Fruit fly (Drosophila melanogaster) whole organism, prepupa: ENCODE measurements around the gene CG6066.

Experiments used
- Blimp-1 ChIP-seq: fragments of 200-800 bp; sonication (Bioruptor generic); optimal IDR thresholded peaks from 3 replicates; lab custom pipeline; 2017; ENCODE audit warnings: missing biosample characterization, missing genetic modification characterization, mild to moderate bottlenecking, moderate library complexity, missing genetic modification reagents
- CG10631 ChIP-seq: fragments of 200-800 bp; sonication (Bioruptor generic); optimal IDR thresholded peaks from 2 replicates; lab custom pipeline; 2016; ENCODE audit warnings: missing biosample characterization, missing genetic modification characterization
- CG11762 ChIP-seq: fragments of 200-800 bp; sonication (Bioruptor generic); optimal IDR thresholded peaks from 3 replicates; lab custom pipeline; 2016; ENCODE audit warnings: missing biosample characterization, missing genetic modification characterization; ENCODE audit not compliant: insufficient read depth
- CG31627 ChIP-seq: fragments of 200-800 bp; sonication (Bioruptor generic); optimal IDR thresholded peaks from 3 replicates; lab custom pipeline; 2016; ENCODE audit warnings: missing biosample characterization, missing genetic modification characterization
- CG34406 ChIP-seq: fragments of 200-800 bp; sonication (Bioruptor generic); optimal IDR thresholded peaks from 3 replicates; lab custom pipeline; 2016; ENCODE audit warnings: missing biosample characterization, missing genetic modification characterization
- CG6808 ChIP-seq: fragments of 200-800 bp; sonication (Bioruptor generic); optimal IDR thresholded peaks from 3 replicates; lab custom pipeline; 2017; ENCODE audit warnings: missing biosample characterization, missing genetic modification characterization, mild to moderate bottlenecking, moderate library complexity, missing genetic modification reagents
- CG8319 ChIP-seq: fragments of 200-800 bp; sonication (Bioruptor generic); optimal IDR thresholded peaks from 3 replicates; lab custom pipeline; 2016; ENCODE audit warnings: missing biosample characterization, missing genetic modification characterization
- Gug ChIP-seq: fragments of 200-800 bp; sonication (Bioruptor generic); IDR thresholded peaks from 2 replicates; pipeline ENCODE4 v1.3.6; 2022; ENCODE audit warnings: missing biosample characterization, missing genetic modification characterization
- Hr39 ChIP-seq: fragments of 200-800 bp; sonication (Bioruptor generic); optimal IDR thresholded peaks from 2 replicates; lab custom pipeline; 2016; ENCODE audit warnings: missing biosample characterization, missing genetic modification characterization
- Hr4 ChIP-seq: fragments of 200-800 bp; sonication (Bioruptor generic); optimal IDR thresholded peaks from 3 replicates; lab custom pipeline; 2016; ENCODE audit warnings: missing biosample characterization, missing genetic modification characterization
- Sox14 ChIP-seq: fragments of 200-800 bp; sonication (Bioruptor generic); optimal IDR thresholded peaks from 3 replicates; lab custom pipeline; 2016; ENCODE audit warnings: missing biosample characterization, missing genetic modification characterization
- dsx ChIP-seq: fragments of 200-800 bp; optimal IDR thresholded peaks from 3 replicates; lab custom pipeline; 2019; ENCODE audit warnings: missing biosample characterization, mild to moderate bottlenecking, missing genetic modification characterization, moderate library complexity; ENCODE audit not compliant: poor library complexity, severe bottlenecking
- pdm3 ChIP-seq: fragments of 200-800 bp; sonication (Bioruptor generic); optimal IDR thresholded peaks from 3 replicates; lab custom pipeline; 2016; ENCODE audit warnings: missing biosample characterization, missing genetic modification characterization
- vri ChIP-seq: fragments of 200-800 bp; sonication (Bioruptor generic); optimal IDR thresholded peaks from 3 replicates; lab custom pipeline; 2016; ENCODE audit warnings: missing biosample characterization, mild to moderate bottlenecking, missing genetic modification characterization

DNA sequence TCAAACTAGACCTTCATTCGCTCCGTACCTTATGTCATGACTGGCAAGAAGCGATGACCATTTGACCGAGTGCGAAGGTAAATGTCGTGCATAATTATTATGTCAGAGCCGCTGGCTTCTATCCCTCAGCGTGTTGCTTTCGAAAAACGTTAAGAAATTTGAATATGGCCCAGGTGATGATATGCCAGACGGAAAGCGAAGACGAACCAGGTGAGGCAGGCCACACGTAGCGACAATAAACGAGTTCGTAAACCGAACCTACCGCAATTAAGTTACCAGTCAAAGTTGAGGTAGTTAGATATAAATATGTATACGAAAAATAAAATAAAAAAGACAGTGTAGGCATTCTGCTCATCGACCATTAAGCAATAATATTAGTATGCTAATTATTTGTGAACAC is 39.9 kb downstream of the CG6066 start:
- no peak for TF ChIP-seq dsx
- TF ChIP-seq CG10631, result no peak
- no peak for TF ChIP-seq CG6808 (GFP tag; lab: Kevin White, UChicago)
- TF ChIP-seq CG34406, result no peak
- TF ChIP-seq Gug (GFP tag; lab: Robert Waterston, UW), result no peak
- no peak for TF ChIP-seq CG31627 (GFP tag; lab: Kevin White, UChicago)
- TF ChIP-seq vri (GFP tag; lab: Kevin White, UChicago), result no peak
- no peak for TF ChIP-seq CG11762 (GFP tag; lab: Kevin White, UChicago)
- no peak for TF ChIP-seq Sox14 (GFP tag; lab: Kevin White, UChicago)
- TF ChIP-seq CG8319 (GFP tag; lab: Kevin White, UChicago), result no peak
- TF ChIP-seq Blimp-1 (GFP tag; lab: Kevin White, UChicago), result no peak
- TF ChIP-seq Hr39 (GFP tag; lab: Kevin White, UChicago), result no peak
- TF ChIP-seq Hr4 (GFP tag; lab: Kevin White, UChicago), result no peak
- no peak for TF ChIP-seq pdm3
